Worm (Caenorhabditis elegans) whole organism, L4 larva: ENCODE data around the gene T10G3.8.

ENCODE experiments used
- F10B5.3 ChIP-seq: sonication (generic microtip); optimal IDR thresholded peaks from 2 replicates; lab custom pipeline; 2016; ENCODE audit warnings: mild to moderate bottlenecking, missing genetic modification characterization, missing compliant biosample characterization
- F26F4.8 ChIP-seq: fragments of 200-800 bp; sonication (Bioruptor generic); conservative IDR thresholded peaks from 2 replicates; pipeline ENCODE4 v1.3.6; 2022; ENCODE audit warnings: missing genetic modification characterization, missing compliant biosample characterization
- Y48G9A.11 ChIP-seq: fragments of 200-800 bp; sonication (Bioruptor generic); IDR thresholded peaks from 2 replicates; pipeline ENCODE4 v1.3.6; 2022; ENCODE audit warnings: missing genetic modification reagents, missing genetic modification characterization, missing compliant biosample characterization
- Y75B8A.6 ChIP-seq: fragments of 200-800 bp; sonication (Bioruptor generic); IDR thresholded peaks from 2 replicates; pipeline ENCODE4 v1.3.6; 2022; ENCODE audit warnings: missing genetic modification reagents, missing genetic modification characterization, missing compliant biosample characterization
- ZK546.5 ChIP-seq, 2 experiments: sonication (generic microtip); optimal IDR thresholded peaks; 2 replicates each; lab custom pipeline; 2017; ENCODE audit warnings: missing biosample characterization in 2 of 2, missing genetic modification characterization in 2 of 2
- aly-2 ChIP-seq: sonication (generic microtip); optimal IDR thresholded peaks from 2 replicates; lab custom pipeline; 2018; ENCODE audit warnings: missing biosample characterization, missing genetic modification characterization
- dmd-6 ChIP-seq: fragments of 200-800 bp; sonication (Bioruptor generic); IDR thresholded peaks from 2 replicates; pipeline ENCODE4 v1.3.6; 2022; ENCODE audit warnings: missing genetic modification reagents, missing genetic modification characterization, missing compliant biosample characterization
- dmd-8 ChIP-seq: fragments of 200-800 bp; sonication (Bioruptor generic); IDR thresholded peaks from 2 replicates; pipeline ENCODE4 v1.3.6; 2022; ENCODE audit warnings: missing genetic modification characterization, missing compliant biosample characterization
- duxl-1 ChIP-seq: sonication (generic microtip); optimal IDR thresholded peaks from 2 replicates; lab custom pipeline; 2016; ENCODE audit warnings: mild to moderate bottlenecking, missing genetic modification characterization, moderate library complexity, missing compliant biosample characterization; ENCODE audit not compliant: poor library complexity
- lim-7 ChIP-seq: fragments of 200-800 bp; sonication (Bioruptor generic); IDR thresholded peaks from 2 replicates; pipeline ENCODE4 v1.3.6; 2022; ENCODE audit warnings: missing genetic modification characterization, missing compliant biosample characterization
- lin-1 ChIP-seq: fragments of 200-800 bp; sonication (Bioruptor generic); IDR thresholded peaks from 2 replicates; pipeline ENCODE4 v1.3.6; 2022; ENCODE audit warnings: missing genetic modification reagents, missing genetic modification characterization, missing compliant biosample characterization
- lin-15B ChIP-seq: fragments of 150-350 bp; sonication (generic microtip); optimal IDR thresholded peaks from 3 replicates; lab custom pipeline; 2014; ENCODE audit warnings: missing biosample characterization, missing genetic modification characterization
- lin-39 ChIP-seq: fragments of 150-350 bp; optimal IDR thresholded peaks from 2 replicates; lab custom pipeline; 2014; ENCODE audit warnings: missing biosample characterization, missing genetic modification reagents, missing genetic modification characterization
- mes-2 ChIP-seq: sonication (generic microtip); optimal IDR thresholded peaks from 2 replicates; lab custom pipeline; 2016; ENCODE audit warnings: missing genotype, mild to moderate bottlenecking, missing genetic modification characterization, missing compliant biosample characterization; ENCODE audit not compliant: poor library complexity, severe bottlenecking
- nhr-28 ChIP-seq: fragments of 150-350 bp; optimal IDR thresholded peaks from 2 replicates; lab custom pipeline; 2014; ENCODE audit warnings: missing biosample characterization, missing genetic modification characterization
- php-3 ChIP-seq: fragments of 200-800 bp; sonication (Bioruptor generic); IDR thresholded peaks from 2 replicates; pipeline ENCODE4 v1.3.6; 2022; ENCODE audit warnings: missing genetic modification reagents, missing genetic modification characterization, missing compliant biosample characterization
- snpc-1.2 ChIP-seq: fragments of 200-800 bp; sonication (Bioruptor generic); IDR thresholded peaks from 2 replicates; pipeline ENCODE4 v1.3.6; 2022; ENCODE audit warnings: missing genetic modification reagents, missing genetic modification characterization, missing compliant biosample characterization
- snpc-4 ChIP-seq: fragments of 150-350 bp; optimal IDR thresholded peaks from 2 replicates; lab custom pipeline; 2014; ENCODE audit warnings: missing biosample characterization, missing genetic modification characterization
- spr-3 ChIP-seq: fragments of 200-800 bp; sonication (Bioruptor generic); optimal IDR thresholded peaks from 2 replicates; lab custom pipeline; 2018; ENCODE audit warnings: mild to moderate bottlenecking, missing genetic modification characterization, missing compliant biosample characterization
- unc-130 ChIP-seq: sonication (generic microtip); optimal IDR thresholded peaks from 2 replicates; lab custom pipeline; 2016; ENCODE audit warnings: missing genetic modification reagents, missing genetic modification characterization, missing compliant biosample characterization
- unc-62 ChIP-seq, 3 experiments: fragments of 150-350 bp in 1 of 3; sonication (generic microtip); optimal IDR thresholded peaks in 2 of 3; peaks in 1 of 3; 1 replicate in 1 of 3; 2 replicates in 2 of 3; lab custom pipeline; 2014 to 2017; ENCODE audit warnings: missing biosample characterization in 3 of 3, missing genetic modification characterization in 3 of 3, missing genetic modification reagents in 3 of 3, missing genotype in 1 of 3
- zag-1 ChIP-seq: fragments of 150-350 bp; optimal IDR thresholded peaks from 2 replicates; lab custom pipeline; 2014; ENCODE audit warnings: missing biosample characterization, missing genetic modification characterization
- zfp-2 ChIP-seq: sonication (generic microtip); optimal IDR thresholded peaks from 2 replicates; lab custom pipeline; 2016; ENCODE audit warnings: mild to moderate bottlenecking, missing genetic modification characterization, missing compliant biosample characterization
- zip-2 ChIP-seq: fragments of 150-350 bp; optimal IDR thresholded peaks from 2 replicates; lab custom pipeline; 2014; ENCODE audit warnings: missing biosample characterization, missing genetic modification characterization

The T10G3.8 gene

DNA sequence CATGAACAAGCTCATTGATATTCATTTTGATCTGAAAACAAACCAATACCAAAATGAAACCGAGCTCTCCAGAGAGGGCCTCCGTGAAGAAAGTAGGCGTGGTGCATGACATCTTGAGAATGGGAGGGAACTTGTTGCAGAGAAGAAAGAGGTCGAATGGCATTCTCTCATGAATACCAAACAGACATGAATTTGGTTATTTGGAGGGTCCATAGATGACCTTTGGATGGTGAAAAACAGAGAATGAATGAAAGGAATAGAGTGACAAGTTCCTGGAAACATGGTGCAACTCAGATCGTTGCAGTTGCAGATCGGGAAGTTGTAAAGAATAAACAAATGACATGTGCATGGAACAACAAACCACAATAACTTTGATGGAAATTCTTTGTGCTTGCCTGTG lies at the start of gene T10G3.8:
TSS of gene T10G3.8 (minus strand) at position 101 of the 400 bp plus-strand sequence.
- TF ChIP-seq snpc-4 (tag; lab: Kevin White, UChicago) (no peak), lin-15B (tag; lab: Kevin White, UChicago) (no peak), dmd-6 (no peak)

DNA sequence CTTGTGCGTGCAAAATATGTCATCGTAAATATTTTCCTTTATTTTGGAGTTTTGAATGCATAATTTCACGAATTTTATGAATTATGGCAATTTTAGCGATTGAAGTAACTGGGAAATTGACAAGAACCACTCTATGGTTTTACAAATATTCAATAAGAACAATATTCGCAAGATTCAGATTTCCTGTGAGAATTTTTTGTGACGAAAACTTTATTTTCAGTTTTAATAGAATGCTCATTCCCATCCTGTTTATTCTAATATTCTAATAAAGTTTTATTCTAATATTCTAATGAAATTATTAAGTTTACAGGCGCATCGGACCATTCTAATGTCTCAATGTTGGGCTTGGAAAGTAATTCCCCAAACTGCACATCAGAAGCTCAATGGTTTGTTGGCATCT lies 46.9 kb upstream of the T10G3.8 start, which contains the start of gene R11G10.3:
TSS of gene R11G10.3 (plus strand) at position 301 of the 400 bp plus-strand sequence.
- TF ChIP-seq unc-130 (GFP tag; lab: Kevin White, UChicago) (no peak), zag-1 (tag; lab: Kevin White, UChicago) (no peak), dmd-8 (GFP tag; lab: Robert Waterston, UW) (no peak)
- TF ChIP-seq, all 104 proteins: peak for 0

- no peak for TF ChIP-seq ZK546.5 (tag; optimal IDR thresholded peaks at IDR 0.05; lab: Kevin White, UChicago)
- TF ChIP-seq, all 104 proteins: peak for 0
These were observed 38.9 kb upstream of the T10G3.8 start, which contains the start of gene semi-1 for ce11 chrV:13515115-13515514. TSS of gene semi-1 (minus strand) at chrV:13515215.

DNA sequence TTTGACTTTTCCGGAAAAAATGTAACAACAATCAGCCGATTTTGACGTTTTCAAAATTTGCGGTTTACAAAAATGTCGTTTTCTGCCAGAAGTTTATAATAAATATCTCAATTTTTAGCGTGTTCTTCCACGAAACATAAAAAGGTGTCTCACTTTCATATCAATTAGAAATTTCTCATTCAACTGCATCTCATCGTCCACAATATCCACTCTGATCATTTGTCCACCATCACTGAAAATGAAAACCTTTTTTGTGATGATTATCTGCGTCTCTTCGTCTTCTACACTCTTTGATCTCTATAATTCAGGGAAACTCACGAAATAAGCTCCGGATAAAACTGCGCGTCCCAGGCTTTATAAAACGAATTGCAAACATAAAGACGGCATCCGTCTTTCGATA lies 36.3 kb upstream of the T10G3.8 start:
- TF ChIP-seq mes-2 (no peak), ZK546.5 (tag; optimal IDR thresholded peaks at IDR 0.05; lab: Kevin White, UChicago) (no peak), unc-62 (GFP tag; optimal IDR thresholded peaks at IDR 0.05 in 1 of 2; lab: Kevin White, UChicago) (peak in 1 of 2 experiments; percentile 93), unc-62 (tag; optimal IDR thresholded peaks at IDR 0.05; lab: Kevin White, UChicago) (no peak)

ce11 chrV:13511618-13512017 lies 35.4 kb upstream of the T10G3.8 start, which contains the start of gene avr-15:
TSS of gene avr-15 (minus strand) at chrV:13511718.
- TF ChIP-seq lim-7 (GFP tag; lab: Robert Waterston, UW) (no peak), zfp-2 (tag; lab: Kevin White, UChicago) (no peak), lin-39 (tag; lab: Kevin White, UChicago) (no peak), F26F4.8 (GFP tag; lab: Robert Waterston, UW) (no peak), nhr-28 (tag; lab: Kevin White, UChicago) (no peak), zip-2 (no peak), aly-2 (tag; lab: Kevin White, UChicago) (no peak), F10B5.3 (tag; lab: Kevin White, UChicago) (no peak), Y48G9A.11 (GFP tag; lab: Robert Waterston, UW) (no peak), lin-1 (no peak), Y75B8A.6 (GFP tag; lab: Robert Waterston, UW) (no peak), php-3 (GFP tag; lab: Robert Waterston, UW) (no peak)

ce11 chrV:13509504-13509903 lies 33.3 kb upstream of the T10G3.8 start:
- 0 out of 2 replicates have a peak, but pooled peaks have one; percentile 34 for TF ChIP-seq lim-7 (GFP tag; lab: Robert Waterston, UW)

ce11 chrV:13507078-13507477 lies 30.8 kb upstream of the T10G3.8 start:
- TF ChIP-seq F26F4.8 (GFP tag; lab: Robert Waterston, UW), result 0 out of 2 replicates have a peak, but pooled peaks have one; percentile 10

DNA sequence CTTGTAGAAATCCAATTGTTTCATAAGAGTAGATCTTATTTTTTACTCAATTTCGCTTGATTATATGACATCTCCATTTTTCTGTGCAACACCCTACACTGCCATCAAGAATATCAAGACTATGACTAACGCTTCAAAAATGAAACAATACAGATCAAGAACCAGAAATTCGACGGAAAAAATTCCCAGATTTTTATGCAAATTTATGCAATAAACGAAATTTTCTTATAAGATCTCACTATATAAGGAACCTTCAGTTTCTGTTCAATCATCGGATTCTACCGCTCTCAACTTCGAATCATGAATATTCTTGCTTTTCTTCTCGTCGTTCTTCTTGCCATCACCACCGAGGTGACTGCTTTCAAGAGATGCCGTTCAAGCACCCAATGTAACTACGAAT lies 30.1 kb upstream of the T10G3.8 start, which contains the start of gene R11G10.4:
TSS of gene R11G10.4 (plus strand) at position 301 of the 400 bp plus-strand sequence.
- TF ChIP-seq duxl-1 (tag; lab: Kevin White, UChicago), result no peak
- TF ChIP-seq spr-3 (GFP tag; lab: Kevin White, UChicago), result no peak
- no peak for TF ChIP-seq snpc-1.2

- TF ChIP-seq unc-62 (GFP tag; optimal IDR thresholded peaks at IDR 0.05 in 1 of 2; lab: Kevin White, UChicago) (peak in 1 of 2 experiments; percentile 95), unc-62 (tag; optimal IDR thresholded peaks at IDR 0.05; lab: Kevin White, UChicago) (no peak), Y75B8A.6 (GFP tag; lab: Robert Waterston, UW) (no peak)
These were observed 23.0 kb upstream of the T10G3.8 start for ce11 chrV:13499227-13499626.
